Worm (Caenorhabditis elegans): ENCODE results near the gene C16C4.1.

The C16C4.1 gene

DNA sequence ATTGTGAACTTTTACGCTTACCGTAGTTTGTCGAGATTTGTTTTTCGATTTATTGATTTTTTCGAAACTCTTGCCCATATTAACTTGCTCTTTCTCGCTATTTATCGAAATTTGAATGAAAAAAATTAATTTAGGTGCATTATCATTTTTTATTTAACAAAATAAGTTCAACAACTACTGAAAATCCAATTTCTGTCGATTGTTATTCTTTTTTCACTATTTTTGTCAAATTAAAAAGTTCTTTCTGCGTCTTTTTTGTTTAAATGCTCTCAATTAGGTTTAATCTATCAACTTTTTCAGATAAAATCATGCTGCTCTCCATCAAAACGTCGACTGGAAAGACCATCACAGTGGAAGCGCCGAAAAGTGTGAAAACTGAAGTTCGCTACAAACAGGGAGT lies 32.1 kb downstream of the C16C4.1 start, which contains the start of gene F52C6.2:
TSS of gene F52C6.2 (plus strand) at position 301 of the 400 bp plus-strand sequence.
- no peak for TF ChIP-seq ama-1 (optimal IDR thresholded peaks at IDR 0.05)

DNA sequence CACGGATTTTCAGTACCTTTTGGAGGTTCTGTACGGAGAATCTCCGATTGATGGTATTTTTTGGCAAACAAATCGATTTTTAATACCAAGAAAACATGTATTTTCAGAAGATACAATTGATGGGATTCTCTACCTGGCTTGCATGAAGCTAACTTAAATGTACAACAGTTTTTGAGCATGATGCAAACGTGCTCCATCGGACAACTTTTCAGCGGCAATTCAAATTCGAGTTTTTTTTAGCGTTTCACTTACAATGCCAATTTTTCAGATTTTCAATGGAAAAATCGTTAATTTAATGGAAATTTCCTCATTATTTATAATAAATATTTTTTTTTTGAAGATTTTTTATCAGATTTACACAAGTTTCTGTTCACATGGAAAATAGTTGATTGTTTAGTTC lies 34.6 kb downstream of the C16C4.1 start:
- TF ChIP-seq ceh-36 (tag; optimal IDR thresholded peaks at IDR 0.05) = no peak
- no peak for TF ChIP-seq scrt-1 (GFP tag; IDR thresholded peaks at IDR 0.05)
- TF ChIP-seq hmg-4 (GFP tag; optimal IDR thresholded peaks at IDR 0.05) = no peak
- TF ChIP-seq tbx-37 (GFP tag; conservative IDR thresholded peaks at IDR 0.05) = no peak
- no peak for TF ChIP-seq pes-1 (GFP tag; IDR thresholded peaks at IDR 0.05)
- no peak for TF ChIP-seq sea-1 (GFP tag; conservative IDR thresholded peaks at IDR 0.05)
- no peak for TF ChIP-seq F13C5.2 (tag; optimal IDR thresholded peaks at IDR 0.05)
- TF ChIP-seq aly-1 (tag; optimal IDR thresholded peaks at IDR 0.05) = no peak
- TF ChIP-seq ets-7 (tag; optimal IDR thresholded peaks at IDR 0.05) = no peak
- no peak for TF ChIP-seq ama-1 (optimal IDR thresholded peaks at IDR 0.05)
- TF ChIP-seq B0310.2 (tag; optimal IDR thresholded peaks at IDR 0.05) = no peak
- TF ChIP-seq flt-1 (GFP tag; IDR thresholded peaks at IDR 0.05) = no peak
- no peak for TF ChIP-seq hmbx-1 (tag; optimal IDR thresholded peaks at IDR 0.05)

DNA sequence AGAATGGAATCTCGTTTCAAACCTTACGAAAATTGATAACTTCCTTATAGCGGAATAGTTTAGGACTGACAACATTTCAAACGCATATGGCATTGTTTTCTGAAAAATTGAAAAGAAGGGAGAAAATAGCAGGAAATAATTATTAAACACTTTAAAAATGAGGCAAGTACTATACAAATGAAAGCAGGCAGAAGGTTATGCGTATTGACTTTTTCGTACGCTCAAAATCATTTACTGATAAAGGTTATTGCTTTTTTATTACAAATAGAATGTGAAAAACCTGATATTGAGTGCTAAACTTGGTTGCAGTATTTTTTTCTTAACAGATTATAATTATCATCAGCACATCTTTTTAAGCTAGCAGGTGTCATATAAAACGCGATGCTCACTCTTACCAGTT lies 45.6 kb downstream of the C16C4.1 start, which contains the start of gene ZK250.13:
TSS of gene ZK250.13 (minus strand) at position 101 of the 400 bp plus-strand sequence.
- no peak for TF ChIP-seq ama-1 (optimal IDR thresholded peaks at IDR 0.05)
- TF ChIP-seq hmg-4 (GFP tag; optimal IDR thresholded peaks at IDR 0.05) = no peak
- no peak for TF ChIP-seq flt-1 (GFP tag; IDR thresholded peaks at IDR 0.05)
- no peak for TF ChIP-seq ceh-13 (GFP tag; optimal IDR thresholded peaks at IDR 0.05)
